Worm (Caenorhabditis elegans) whole organism, late embryonic: Measurements from ENCODE around the gene col-38.

Experiments
- C08G9.2 ChIP-seq: sonication (generic microtip); optimal IDR thresholded peaks from 2 replicates; lab custom pipeline; 2016; ENCODE audit warnings: mild to moderate bottlenecking, missing genetic modification characterization, moderate library complexity, missing compliant biosample characterization
- C38D4.7 ChIP-seq: fragments of 200-800 bp; sonication (Bioruptor generic); optimal IDR thresholded peaks from 2 replicates; lab custom pipeline; 2018; ENCODE audit warnings: mild to moderate bottlenecking, missing genetic modification characterization, moderate library complexity, missing compliant biosample characterization
- F13H6.1 ChIP-seq: sonication (generic microtip); optimal IDR thresholded peaks from 2 replicates; lab custom pipeline; 2016; ENCODE audit warnings: missing genetic modification characterization, missing compliant biosample characterization
- K02D7.2 ChIP-seq: sonication (generic microtip); optimal IDR thresholded peaks from 2 replicates; lab custom pipeline; 2017; ENCODE audit warnings: mild to moderate bottlenecking, missing genetic modification characterization, missing compliant biosample characterization
- K09A11.1 ChIP-seq: sonication (generic microtip); optimal IDR thresholded peaks from 2 replicates; lab custom pipeline; 2017; ENCODE audit warnings: antibody characterized with exemption, mild to moderate bottlenecking, missing genetic modification characterization, missing compliant biosample characterization; ENCODE audit not compliant: insufficient read depth
- Y22D7AL.16 ChIP-seq: sonication (generic microtip); optimal IDR thresholded peaks from 2 replicates; lab custom pipeline; 2016; ENCODE audit warnings: missing genetic modification characterization, missing compliant biosample characterization
- ahr-1 ChIP-seq: sonication (generic microtip); optimal IDR thresholded peaks from 2 replicates; lab custom pipeline; 2016; ENCODE audit warnings: missing genetic modification characterization, missing compliant biosample characterization
- ama-1 ChIP-seq: fragments of 150-350 bp; optimal IDR thresholded peaks from 2 replicates; lab custom pipeline; 2014
- ceh-14 ChIP-seq: sonication (generic microtip); optimal IDR thresholded peaks from 2 replicates; lab custom pipeline; 2016; ENCODE audit warnings: missing genotype, missing genetic modification characterization, missing compliant biosample characterization
- ceh-18 ChIP-seq: sonication (generic microtip); optimal IDR thresholded peaks from 2 replicates; lab custom pipeline; 2016; ENCODE audit warnings: missing genetic modification characterization, missing compliant biosample characterization
- ceh-19 ChIP-seq: fragments of 200-800 bp; sonication (Bioruptor generic); optimal IDR thresholded peaks from 2 replicates; lab custom pipeline; 2018; ENCODE audit warnings: mild to moderate bottlenecking, missing genetic modification characterization, missing compliant biosample characterization
- ceh-2 ChIP-seq: sonication (generic microtip); optimal IDR thresholded peaks from 2 replicates; lab custom pipeline; 2016; ENCODE audit warnings: missing genotype, missing genetic modification characterization, missing compliant biosample characterization
- ceh-22 ChIP-seq: sonication (generic microtip); optimal IDR thresholded peaks from 2 replicates; lab custom pipeline; 2017; ENCODE audit warnings: missing biosample characterization, missing genetic modification characterization
- ceh-24 ChIP-seq: sonication (generic microtip); optimal IDR thresholded peaks from 2 replicates; lab custom pipeline; 2016; ENCODE audit warnings: mild to moderate bottlenecking, missing genetic modification characterization, missing compliant biosample characterization
- ceh-30 ChIP-seq: fragments of 150-350 bp; optimal IDR thresholded peaks from 2 replicates; lab custom pipeline; 2014; ENCODE audit warnings: missing biosample characterization, missing genetic modification characterization
- ceh-34 ChIP-seq: sonication (generic microtip); optimal IDR thresholded peaks from 2 replicates; lab custom pipeline; 2016; ENCODE audit warnings: mild to moderate bottlenecking, missing genetic modification characterization, missing compliant biosample characterization
- ceh-45 ChIP-seq: fragments of 200-800 bp; sonication (Bioruptor generic); IDR thresholded peaks from 2 replicates; pipeline ENCODE4 v1.3.6; 2022; ENCODE audit warnings: missing genetic modification reagents, missing genetic modification characterization, missing compliant biosample characterization
- ceh-48 ChIP-seq: sonication (generic microtip); optimal IDR thresholded peaks from 2 replicates; lab custom pipeline; 2016; ENCODE audit warnings: missing genetic modification characterization, inconsistent platforms, missing compliant biosample characterization
- ceh-6 ChIP-seq: fragments of 200-800 bp; sonication (Bioruptor generic); optimal IDR thresholded peaks from 2 replicates; lab custom pipeline; 2018; ENCODE audit warnings: mild to moderate bottlenecking, missing genetic modification characterization, missing compliant biosample characterization
- ceh-9 ChIP-seq: sonication (generic microtip); optimal IDR thresholded peaks from 2 replicates; lab custom pipeline; 2016; ENCODE audit warnings: mild to moderate bottlenecking, missing genetic modification characterization, inconsistent platforms, missing compliant biosample characterization
- che-1 ChIP-seq: sonication (generic microtip); optimal IDR thresholded peaks from 2 replicates; lab custom pipeline; 2016; ENCODE audit warnings: mild to moderate bottlenecking, missing genetic modification characterization, missing compliant biosample characterization
- elt-2 ChIP-seq: sonication (generic microtip); optimal IDR thresholded peaks from 2 replicates; lab custom pipeline; 2016; ENCODE audit warnings: missing genetic modification reagents, missing genetic modification characterization, missing compliant biosample characterization
- elt-4 ChIP-seq: sonication (generic microtip); optimal IDR thresholded peaks from 2 replicates; lab custom pipeline; 2016; ENCODE audit warnings: missing genetic modification characterization, missing compliant biosample characterization
- eyg-1 ChIP-seq: sonication (generic microtip); optimal IDR thresholded peaks from 2 replicates; lab custom pipeline; 2016; ENCODE audit warnings: missing genotype, missing genetic modification characterization, missing compliant biosample characterization
- fax-1 ChIP-seq: sonication (generic microtip); optimal IDR thresholded peaks from 2 replicates; lab custom pipeline; 2016; ENCODE audit warnings: missing genotype, missing genetic modification characterization, missing compliant biosample characterization
- fkh-10 ChIP-seq: fragments of 150-350 bp; optimal IDR thresholded peaks from 2 replicates; lab custom pipeline; 2014; ENCODE audit warnings: missing biosample characterization, missing genetic modification reagents, missing genetic modification characterization
- hlh-15 ChIP-seq: sonication (generic microtip); optimal IDR thresholded peaks from 2 replicates; lab custom pipeline; 2016; ENCODE audit warnings: missing genetic modification characterization, missing compliant biosample characterization
- hlh-30 ChIP-seq: sonication (generic microtip); optimal IDR thresholded peaks from 2 replicates; lab custom pipeline; 2017; ENCODE audit warnings: antibody characterized with exemption, missing genetic modification characterization, missing compliant biosample characterization; ENCODE audit not compliant: insufficient read depth
- hlh-6 ChIP-seq: sonication (generic microtip); optimal IDR thresholded peaks from 2 replicates; lab custom pipeline; 2016; ENCODE audit warnings: missing genotype, missing genetic modification characterization, missing compliant biosample characterization
- hlh-8 ChIP-seq: sonication (generic microtip); optimal IDR thresholded peaks from 2 replicates; lab custom pipeline; 2016; ENCODE audit warnings: missing genotype, missing genetic modification characterization, missing compliant biosample characterization
- madf-2 ChIP-seq: sonication (generic microtip); optimal IDR thresholded peaks from 2 replicates; lab custom pipeline; 2017; ENCODE audit warnings: missing genetic modification characterization, missing compliant biosample characterization
- mec-3 ChIP-seq: sonication (generic microtip); optimal IDR thresholded peaks from 2 replicates; lab custom pipeline; 2016; ENCODE audit warnings: borderline replicate concordance, missing genetic modification characterization, missing compliant biosample characterization
- nhr-11 ChIP-seq: fragments of 150-350 bp; optimal IDR thresholded peaks from 2 replicates; lab custom pipeline; 2014; ENCODE audit warnings: missing biosample characterization, missing genetic modification characterization
- nhr-232 ChIP-seq: sonication (generic microtip); optimal IDR thresholded peaks from 2 replicates; lab custom pipeline; 2016; ENCODE audit warnings: missing genetic modification characterization, missing compliant biosample characterization
- npax-4 ChIP-seq: sonication (generic microtip); optimal IDR thresholded peaks from 2 replicates; lab custom pipeline; 2016; ENCODE audit warnings: missing genetic modification characterization, missing compliant biosample characterization
- pat-9 ChIP-seq: fragments of 200-800 bp; sonication (Bioruptor generic); optimal IDR thresholded peaks from 2 replicates; lab custom pipeline; 2018; ENCODE audit warnings: mild to moderate bottlenecking, missing genetic modification characterization, moderate library complexity, missing compliant biosample characterization
- pax-1 ChIP-seq: fragments of 150-350 bp; optimal IDR thresholded peaks from 2 replicates; lab custom pipeline; 2014; ENCODE audit warnings: missing biosample characterization, missing genetic modification characterization
- pha-2 ChIP-seq: sonication (generic microtip); optimal IDR thresholded peaks from 2 replicates; lab custom pipeline; 2017; ENCODE audit warnings: mild to moderate bottlenecking, missing genetic modification characterization, missing compliant biosample characterization
- pha-4 ChIP-seq: fragments of 150-350 bp; optimal IDR thresholded peaks from 2 replicates; lab custom pipeline; 2018; ENCODE audit warnings: missing biosample characterization, missing genetic modification reagents, missing genetic modification characterization
- pqm-1 ChIP-seq: sonication (generic microtip); optimal IDR thresholded peaks from 2 replicates; lab custom pipeline; 2016; ENCODE audit warnings: missing genetic modification characterization, missing compliant biosample characterization
- pros-1 ChIP-seq: fragments of 150-350 bp; optimal IDR thresholded peaks from 2 replicates; lab custom pipeline; 2014; ENCODE audit warnings: missing biosample characterization, missing genetic modification reagents, missing genetic modification characterization
- rnt-1 ChIP-seq: sonication (generic microtip); optimal IDR thresholded peaks from 2 replicates; lab custom pipeline; 2016; ENCODE audit warnings: missing genetic modification characterization, missing compliant biosample characterization
- sdc-2 ChIP-seq: sonication (generic microtip); optimal IDR thresholded peaks from 2 replicates; lab custom pipeline; 2016; ENCODE audit warnings: missing genotype, missing genetic modification characterization, missing compliant biosample characterization
- tbx-2 ChIP-seq: sonication (generic microtip); optimal IDR thresholded peaks from 2 replicates; lab custom pipeline; 2016; ENCODE audit warnings: missing genetic modification characterization, missing compliant biosample characterization
- tbx-7 ChIP-seq: sonication (generic microtip); optimal IDR thresholded peaks from 2 replicates; lab custom pipeline; 2016; ENCODE audit warnings: missing genotype, missing genetic modification characterization, missing compliant biosample characterization
- ttx-3 ChIP-seq: sonication (generic microtip); optimal IDR thresholded peaks from 2 replicates; lab custom pipeline; 2016; ENCODE audit warnings: missing genetic modification reagents, missing genetic modification characterization, missing compliant biosample characterization
- unc-42 ChIP-seq: sonication (generic microtip); optimal IDR thresholded peaks from 2 replicates; lab custom pipeline; 2016; ENCODE audit warnings: missing genotype, missing genetic modification characterization, missing compliant biosample characterization
- zip-5 ChIP-seq: sonication (generic microtip); optimal IDR thresholded peaks from 2 replicates; lab custom pipeline; 2016; ENCODE audit warnings: missing genetic modification characterization, missing compliant biosample characterization
- ztf-16 ChIP-seq: sonication (generic microtip); optimal IDR thresholded peaks from 2 replicates; lab custom pipeline; 2017; ENCODE audit warnings: missing genetic modification characterization, missing compliant biosample characterization

col-38 gene

ce11 chrII:8566039-8566438 is 2.8 kb downstream of the col-38 start, which contains the start of gene stc-1:
TSS of gene stc-1 (minus strand) at chrII:8566139.
- peak; percentile 3 for TF ChIP-seq elt-2 (tag; lab: Kevin White, UChicago)
- no peak for TF ChIP-seq F13H6.1 (tag; lab: Kevin White, UChicago)

- no peak for TF ChIP-seq nhr-11
- TF ChIP-seq ceh-24 (tag; lab: Kevin White, UChicago), result no peak
- TF ChIP-seq ceh-18, result no peak
- no peak for TF ChIP-seq ceh-30 (tag; lab: Kevin White, UChicago)
- TF ChIP-seq F13H6.1 (tag; lab: Kevin White, UChicago), result no peak
- TF ChIP-seq mec-3 (tag; lab: Kevin White, UChicago), result no peak
- TF ChIP-seq zip-5, result no peak
Observed at ce11 chrII:8562002-8562401, 6.9 kb downstream of the col-38 start, which contains the start of gene F54C9.14. TSS of gene F54C9.14 (plus strand) at chrII:8562302.

- TF ChIP-seq ztf-16 (tag; lab: Kevin White, UChicago), result peak; percentile 83
- peak; percentile 83 for TF ChIP-seq ceh-14 (tag; lab: Kevin White, UChicago)
- no peak for TF ChIP-seq elt-4 (tag; lab: Kevin White, UChicago)
- no peak for TF ChIP-seq Y22D7AL.16 (tag; lab: Kevin White, UChicago)
- peak; percentile 51 for TF ChIP-seq ama-1 (lab: Kevin White, UChicago)
- peak; percentile 49 for TF ChIP-seq ceh-48
- peak; percentile 73 for TF ChIP-seq pqm-1
- TF ChIP-seq sdc-2, result peak; percentile 78
- peak; percentile 83 for TF ChIP-seq pax-1
- no peak for TF ChIP-seq mec-3 (tag; lab: Kevin White, UChicago)
- no peak for TF ChIP-seq pha-4 (tag; lab: Kevin White, UChicago)
- peak; percentile 48 for TF ChIP-seq tbx-7 (tag; lab: Kevin White, UChicago)
- TF ChIP-seq madf-2, result peak; percentile 70
- TF ChIP-seq fkh-10 (GFP tag; lab: Kevin White, UChicago), result peak; percentile 59
- peak; percentile 46 for TF ChIP-seq pha-2
- peak; percentile 67 for TF ChIP-seq ceh-22 (tag; lab: Kevin White, UChicago)
- peak; percentile 99 for TF ChIP-seq ceh-18
- no peak for TF ChIP-seq fax-1 (tag; lab: Kevin White, UChicago)
- TF ChIP-seq C08G9.2 (tag; lab: Kevin White, UChicago), result peak; percentile 65
- peak; percentile 76 for TF ChIP-seq ceh-2 (tag; lab: Kevin White, UChicago)
- TF ChIP-seq ceh-19 (GFP tag; lab: Kevin White, UChicago), result peak; percentile 62
- TF ChIP-seq ahr-1 (tag; lab: Kevin White, UChicago), result no peak
- TF ChIP-seq ceh-9 (tag; lab: Kevin White, UChicago), result no peak
- TF ChIP-seq tbx-2 (tag; lab: Kevin White, UChicago), result peak; percentile 97
- peak; percentile 14 for TF ChIP-seq K02D7.2 (tag; lab: Kevin White, UChicago)
- TF ChIP-seq hlh-8 (tag; lab: Kevin White, UChicago), result peak; percentile 50
- peak; percentile 93 for TF ChIP-seq unc-42 (tag; lab: Kevin White, UChicago)
- TF ChIP-seq ceh-45 (GFP tag; lab: Robert Waterston, UW), result peak; percentile 62; the same call in 1 of the 2 replicates
- TF ChIP-seq ttx-3 (tag; lab: Kevin White, UChicago), result peak; percentile 37
- TF ChIP-seq ceh-6 (GFP tag; lab: Kevin White, UChicago), result peak; percentile 56
- peak; percentile 100 for TF ChIP-seq hlh-30 (tag; lab: Kevin White, UChicago)
- TF ChIP-seq pat-9 (tag; lab: Kevin White, UChicago), result peak; percentile 72
- TF ChIP-seq K09A11.1 (tag; lab: Kevin White, UChicago), result peak; percentile 80
- peak; percentile 95 for TF ChIP-seq rnt-1 (tag; lab: Kevin White, UChicago)
- no peak for TF ChIP-seq che-1 (tag; lab: Kevin White, UChicago)
- no peak for TF ChIP-seq nhr-232 (tag; lab: Kevin White, UChicago)
- peak; percentile 96 for TF ChIP-seq ceh-34 (tag; lab: Kevin White, UChicago)
- TF ChIP-seq nhr-11, result peak; percentile 62
- TF ChIP-seq ceh-30 (tag; lab: Kevin White, UChicago), result peak; percentile 39
- TF ChIP-seq hlh-15 (tag; lab: Kevin White, UChicago), result no peak
- TF ChIP-seq npax-4 (tag; lab: Kevin White, UChicago), result no peak
- TF ChIP-seq C38D4.7 (GFP tag; lab: Kevin White, UChicago), result peak; percentile 18
- TF ChIP-seq pros-1 (tag; lab: Kevin White, UChicago), result peak; percentile 96
- TF ChIP-seq zip-5, result no peak
- no peak for TF ChIP-seq eyg-1
- peak; percentile 28 for TF ChIP-seq hlh-6 (tag; lab: Kevin White, UChicago)
Observed at ce11 chrII:8561227-8561626, 7.7 kb downstream of the col-38 start, which contains the start of gene iff-2. TSS of gene iff-2 (minus strand) at chrII:8561367.
